Worm (Caenorhabditis elegans) whole organism, midembryonic: Measurements from ENCODE around the gene F01F1.11.
A peak's percentile ranks its signal among the peaks of the same experiment; 100 is the strongest.

Experiments used
- T22C8.4 ChIP-seq: fragments of 200-800 bp; sonication (Bioruptor generic); IDR thresholded peaks from 2 replicates; pipeline ENCODE4 v1.3.6; 2022; ENCODE audit warnings: missing genetic modification characterization, missing compliant biosample characterization
- cog-1 ChIP-seq: sonication (generic microtip); optimal IDR thresholded peaks from 2 replicates; lab custom pipeline; 2016; ENCODE audit warnings: missing genetic modification characterization, missing compliant biosample characterization
- flt-1 ChIP-seq: fragments of 200-800 bp; sonication (Bioruptor generic); IDR thresholded peaks from 2 replicates; pipeline ENCODE4 v1.3.6; 2022; ENCODE audit warnings: missing genetic modification characterization, missing compliant biosample characterization
- med-1 ChIP-seq: sonication (generic microtip); optimal IDR thresholded peaks from 2 replicates; lab custom pipeline; 2017; ENCODE audit warnings: missing genetic modification characterization, mild to moderate bottlenecking, missing compliant biosample characterization, antibody characterized with exemption, missing genetic modification reagents; ENCODE audit not compliant: insufficient read depth
- tab-1 ChIP-seq: fragments of 200-800 bp; sonication (Bioruptor generic); IDR thresholded peaks from 2 replicates; pipeline ENCODE4 v1.3.6; 2022; ENCODE audit warnings: missing genetic modification characterization, missing compliant biosample characterization
- ztf-23 ChIP-seq: fragments of 200-800 bp; sonication (Bioruptor generic); IDR thresholded peaks from 2 replicates; pipeline ENCODE4 v1.3.6; 2022; ENCODE audit warnings: missing genetic modification reagents, missing genetic modification characterization, missing compliant biosample characterization
- ztf-29 ChIP-seq: fragments of 200-800 bp; sonication (Bioruptor generic); IDR thresholded peaks from 2 replicates; pipeline ENCODE4 v1.3.6; 2022; ENCODE audit warnings: missing genetic modification reagents, missing genetic modification characterization, missing compliant biosample characterization

- TF ChIP-seq ztf-29 (no peak), cog-1 (tag; lab: Kevin White, UChicago) (peak; percentile 13), med-1 (no peak), flt-1 (GFP tag; lab: Robert Waterston, UW) (no peak), tab-1 (no peak), ztf-23 (GFP tag; lab: Robert Waterston, UW) (0 out of 2 replicates have a peak, but pooled peaks have one; percentile 43), T22C8.4 (no peak; the same call in 1 of the 2 replicates)
These were observed at the start of gene F01F1.11, which contains the start of gene F01F1.3 for ce11 chrIII:5871760-5872159.
